Fruit fly (Drosophila melanogaster) whole organism, wandering third instar larva: ENCODE measurements around the gene gro.

Source experiments
- GATAd ChIP-seq: sonication (Bioruptor generic); optimal IDR thresholded peaks from 2 replicates; lab custom pipeline; 2016; ENCODE audit warnings: missing biosample characterization, missing genetic modification characterization
- Hr83 ChIP-seq: fragments of 200-300 bp; sonication (Bioruptor generic); optimal IDR thresholded peaks from 2 replicates; lab custom pipeline; 2016; ENCODE audit warnings: missing biosample characterization, mild to moderate bottlenecking, missing genetic modification characterization, moderate library complexity; ENCODE audit not compliant: poor library complexity, severe bottlenecking
- Myc ChIP-seq: fragments of >200 bp; optimal IDR thresholded peaks from 2 replicates; lab custom pipeline; 2017
- ey ChIP-seq: fragments of 200-800 bp; sonication (Bioruptor generic); optimal IDR thresholded peaks from 2 replicates; lab custom pipeline; 2016; ENCODE audit warnings: missing biosample characterization, missing genetic modification characterization
- psq ChIP-seq: fragments of 200-800 bp; sonication (Bioruptor generic); optimal IDR thresholded peaks from 3 replicates; lab custom pipeline; 2017; ENCODE audit warnings: missing biosample characterization, mild to moderate bottlenecking, missing genetic modification characterization, moderate library complexity

DNA sequence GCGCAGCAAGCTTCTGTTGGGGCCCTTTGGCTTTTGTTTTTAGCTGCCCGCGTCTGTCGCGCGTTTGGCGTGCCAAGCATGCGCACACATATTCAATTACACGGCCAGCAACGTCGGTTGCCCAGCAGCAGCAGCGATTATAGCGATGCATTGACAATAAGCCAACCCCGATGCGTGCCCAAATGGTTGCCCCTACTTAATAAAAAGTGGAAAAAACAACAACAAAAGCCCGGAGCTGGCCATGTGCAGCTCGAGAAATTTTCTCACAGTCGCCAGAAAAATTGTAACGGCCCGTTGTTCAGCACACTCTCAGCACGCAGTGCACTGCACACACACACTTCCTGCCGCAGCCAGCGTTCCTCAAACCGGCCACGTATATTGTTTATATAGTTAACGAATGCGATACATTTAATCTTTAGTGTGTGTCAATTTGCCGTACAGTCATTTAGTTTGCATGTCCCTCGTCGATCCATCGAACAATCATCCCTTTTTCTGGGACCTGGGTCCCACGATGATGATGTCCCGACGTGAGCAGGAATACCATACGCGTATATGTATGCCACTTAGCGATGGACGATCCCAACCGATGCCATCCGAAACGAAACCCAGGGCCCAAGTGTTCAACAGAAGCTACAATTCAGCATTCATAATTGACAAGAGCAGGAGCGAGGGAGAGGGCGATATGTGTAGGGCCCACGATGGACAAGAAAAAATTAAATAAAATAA lies 6.7 kb upstream of the gro start:
- TF ChIP-seq GATAd (GFP tag; lab: Kevin White, UChicago): no peak
- no peak for TF ChIP-seq psq (GFP tag; lab: Kevin White, UChicago)
- no peak for TF ChIP-seq ey (GFP tag; lab: Kevin White, UChicago)
- TF ChIP-seq Myc (lab: Kevin White, UChicago): no peak
- TF ChIP-seq Hr83 (GFP tag; lab: Kevin White, UChicago): no peak
